In the genomic region with DNA sequence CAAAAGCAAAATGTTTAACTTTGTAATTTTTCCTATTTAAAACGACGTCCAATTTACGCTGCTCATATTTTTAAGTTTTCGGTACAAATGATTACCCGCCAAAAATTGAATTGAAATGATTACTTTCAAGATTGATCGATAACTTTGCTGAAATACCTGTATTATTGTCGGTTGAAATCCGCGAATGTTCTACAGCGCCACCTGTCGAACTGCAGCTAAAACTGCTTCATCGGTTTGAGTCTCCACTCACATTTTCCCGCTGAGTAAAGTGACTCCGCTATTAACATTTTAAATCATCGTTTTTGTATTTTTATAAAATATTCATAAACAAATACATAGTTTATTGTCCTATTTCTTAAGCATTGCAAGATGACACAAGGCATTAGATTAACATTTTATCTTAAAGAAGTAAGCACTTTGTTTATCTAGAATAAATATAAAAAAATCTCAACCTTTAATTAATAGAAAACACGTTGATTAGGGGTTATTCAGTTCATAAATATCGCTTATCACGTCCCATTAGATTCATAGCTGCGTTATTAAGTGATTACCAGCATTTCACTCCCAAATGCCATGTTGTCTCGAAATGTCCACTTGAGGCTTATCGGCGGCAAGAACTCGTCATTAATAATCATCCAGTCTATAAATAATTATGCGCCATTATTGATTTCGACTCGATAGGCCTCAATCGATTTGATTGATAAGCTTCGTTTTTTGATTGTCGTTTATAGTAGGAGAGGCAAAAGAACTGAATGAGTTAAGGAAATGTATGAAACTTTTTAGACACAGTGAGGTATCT, we compare ENCODE assay signal across 1 fruit fly cellular context.
TF ChIP-seq lines count a peak whose summit lies in the region.

No protein-coding gene starts in this region.

TF ChIP-seq in whole organism, embryonic, 481 proteins besides CTCF, POLR2A, EP300 and RAD21 (continued from another document and continues in another):
- TF ChIP-seq CG16779 (GFP tag; IDR thresholded peaks at IDR 0.05; lab: Robert Waterston, UW): no peak
- TF ChIP-seq CG7987 (GFP tag; optimal IDR thresholded peaks at IDR 0.05; lab: Kevin White, UChicago): no peak
- no peak for TF ChIP-seq Bdp1 (GFP tag; optimal IDR thresholded peaks at IDR 0.05; lab: Kevin White, UChicago)
- TF ChIP-seq pho (GFP tag; optimal IDR thresholded peaks at IDR 0.05; lab: Kevin White, UChicago): no peak
- TF ChIP-seq CG6175 (GFP tag; IDR thresholded peaks at IDR 0.05; lab: Robert Waterston, UW): no peak
- TF ChIP-seq cas (GFP tag; IDR thresholded peaks at IDR 0.05; lab: Robert Waterston, UW): no peak
- TF ChIP-seq Rfx (GFP tag; IDR thresholded peaks at IDR 0.05; lab: Robert Waterston, UW): peak; percentile 67
- TF ChIP-seq CG30020 (tag; optimal IDR thresholded peaks at IDR 0.05; lab: Kevin White, UChicago): no peak
- TF ChIP-seq pita (GFP tag; optimal IDR thresholded peaks at IDR 0.05; lab: Kevin White, UChicago): peak; percentile 58
- TF ChIP-seq crc (GFP tag; optimal IDR thresholded peaks at IDR 0.05; lab: Kevin White, UChicago): no peak
- peak; percentile 80 for TF ChIP-seq Dref (GFP tag; IDR thresholded peaks at IDR 0.05; lab: Robert Waterston, UW)
- TF ChIP-seq zf30C (GFP tag; optimal IDR thresholded peaks at IDR 0.05; lab: Kevin White, UChicago): no peak
- TF ChIP-seq az2 (GFP tag; optimal IDR thresholded peaks at IDR 0.05; lab: Kevin White, UChicago): no peak
- no peak for TF ChIP-seq CG12236 (GFP tag; optimal IDR thresholded peaks at IDR 0.05; lab: Kevin White, UChicago)
- no peak for TF ChIP-seq en (GFP tag; optimal IDR thresholded peaks at IDR 0.05; lab: Kevin White, UChicago)
- TF ChIP-seq tio (GFP tag; optimal IDR thresholded peaks at IDR 0.05; lab: Kevin White, UChicago): no peak
- no peak for TF ChIP-seq tin (GFP tag; optimal IDR thresholded peaks at IDR 0.05; lab: Kevin White, UChicago)
- no peak for TF ChIP-seq lilli (GFP tag; optimal IDR thresholded peaks at IDR 0.05; lab: Kevin White, UChicago)
- TF ChIP-seq CG3065 (GFP tag; optimal IDR thresholded peaks at IDR 0.05; lab: Kevin White, UChicago): no peak
- TF ChIP-seq CG2120 (GFP tag; optimal IDR thresholded peaks at IDR 0.05; lab: Kevin White, UChicago): no peak
- peak; percentile 51 for TF ChIP-seq CG2678 (tag; optimal IDR thresholded peaks at IDR 0.05; lab: Kevin White, UChicago)
- TF ChIP-seq bbx (GFP tag; IDR thresholded peaks at IDR 0.05; lab: Robert Waterston, UW; ENCODE audit: partially characterized antibody): peak; percentile 51
- TF ChIP-seq ci (GFP tag; IDR thresholded peaks at IDR 0.05; lab: Robert Waterston, UW): 0 out of 3 replicates have a peak, but pooled peaks have one; percentile 32
- TF ChIP-seq pzg (GFP tag; optimal IDR thresholded peaks at IDR 0.05; lab: Kevin White, UChicago): peak; percentile 76
- no peak for TF ChIP-seq ems (GFP tag; optimal IDR thresholded peaks at IDR 0.05; lab: Kevin White, UChicago)
- no peak for TF ChIP-seq Antp (GFP tag; optimal IDR thresholded peaks at IDR 0.05; lab: Kevin White, UChicago)
- TF ChIP-seq CHES-1-like (GFP tag; optimal IDR thresholded peaks at IDR 0.05; lab: Kevin White, UChicago): no peak
- no peak for TF ChIP-seq CG2199 (GFP tag; IDR thresholded peaks at IDR 0.05; lab: Robert Waterston, UW)
- TF ChIP-seq CG1602 (GFP tag; optimal IDR thresholded peaks at IDR 0.05; lab: Kevin White, UChicago): no peak
- no peak for TF ChIP-seq Drgx (GFP tag; IDR thresholded peaks at IDR 0.05; lab: Robert Waterston, UW)
- TF ChIP-seq Nf-YA (GFP tag; IDR thresholded peaks at IDR 0.05; lab: Robert Waterston, UW): no peak
- TF ChIP-seq Asciz (GFP tag; optimal IDR thresholded peaks at IDR 0.05; lab: Kevin White, UChicago): no peak
- TF ChIP-seq CG7928 (GFP tag; optimal IDR thresholded peaks at IDR 0.05; lab: Kevin White, UChicago): no peak
- TF ChIP-seq CG7357 (GFP tag; IDR thresholded peaks at IDR 0.05; lab: Robert Waterston, UW): no peak
- TF ChIP-seq CG11695 (GFP tag; IDR thresholded peaks at IDR 0.05; lab: Robert Waterston, UW): no peak
- no peak for TF ChIP-seq CG31441 (GFP tag; IDR thresholded peaks at IDR 0.05; lab: Robert Waterston, UW)
- peak; percentile 44 for TF ChIP-seq CG42726 (GFP tag; IDR thresholded peaks at IDR 0.05; lab: Robert Waterston, UW; ENCODE audit: partially characterized antibody)
- TF ChIP-seq dan (GFP tag; IDR thresholded peaks at IDR 0.05; lab: Robert Waterston, UW): no peak
- TF ChIP-seq MTF-1 (GFP tag; optimal IDR thresholded peaks at IDR 0.05; lab: Kevin White, UChicago; ENCODE audit: borderline replicate concordance): no peak
- TF ChIP-seq oc (tag; optimal IDR thresholded peaks at IDR 0.05; lab: Kevin White, UChicago): no peak
- TF ChIP-seq CG1233 (GFP tag; optimal IDR thresholded peaks at IDR 0.05; lab: Kevin White, UChicago): no peak
- no peak for TF ChIP-seq CG10654 (GFP tag; optimal IDR thresholded peaks at IDR 0.05; lab: Kevin White, UChicago)
- TF ChIP-seq Eip74EF (GFP tag; optimal IDR thresholded peaks at IDR 0.05; lab: Kevin White, UChicago): no peak
- peak; percentile 13 for TF ChIP-seq BtbVII (GFP tag; optimal IDR thresholded peaks at IDR 0.05; lab: Kevin White, UChicago)
- no peak for TF ChIP-seq CG12071 (GFP tag; optimal IDR thresholded peaks at IDR 0.05; lab: Kevin White, UChicago)
- no peak for TF ChIP-seq Usf (GFP tag; optimal IDR thresholded peaks at IDR 0.05; lab: Kevin White, UChicago)
- peak; percentile 40 for TF ChIP-seq CG15514 (GFP tag; optimal IDR thresholded peaks at IDR 0.05; lab: Kevin White, UChicago)
- TF ChIP-seq CG17568 (GFP tag; optimal IDR thresholded peaks at IDR 0.05; lab: Kevin White, UChicago): no peak
- no peak for TF ChIP-seq CG12299 (tag; optimal IDR thresholded peaks at IDR 0.05; lab: Kevin White, UChicago)
- TF ChIP-seq Dll (GFP tag; IDR thresholded peaks at IDR 0.05; lab: Robert Waterston, UW; ENCODE audit: partially characterized antibody): no peak
- TF ChIP-seq Dek (tag; optimal IDR thresholded peaks at IDR 0.05; lab: Kevin White, UChicago): peak; percentile 24
- TF ChIP-seq Doc2 (GFP tag; IDR thresholded peaks at IDR 0.05; lab: Robert Waterston, UW): no peak
- TF ChIP-seq dm (GFP tag; optimal IDR thresholded peaks at IDR 0.05; lab: Kevin White, UChicago): no peak
- peak; percentile 23 for TF ChIP-seq BEAF-32 (GFP tag; optimal IDR thresholded peaks at IDR 0.05; lab: Kevin White, UChicago)
- no peak for TF ChIP-seq gsb (GFP tag; IDR thresholded peaks at IDR 0.05; lab: Robert Waterston, UW)
- TF ChIP-seq chm (GFP tag; IDR thresholded peaks at IDR 0.05; lab: Robert Waterston, UW): no peak
- TF ChIP-seq dimm (GFP tag; IDR thresholded peaks at IDR 0.05; lab: Robert Waterston, UW): no peak
- no peak for TF ChIP-seq CG8388 (GFP tag; optimal IDR thresholded peaks at IDR 0.05; lab: Kevin White, UChicago)
- no peak for TF ChIP-seq dysf (GFP tag; IDR thresholded peaks at IDR 0.05; lab: Robert Waterston, UW)
- peak; percentile 43; the same call in 1 of the 2 replicates for TF ChIP-seq CG32532 (GFP tag; IDR thresholded peaks at IDR 0.05; lab: Robert Waterston, UW)
- TF ChIP-seq CG15479 (GFP tag; optimal IDR thresholded peaks at IDR 0.05; lab: Kevin White, UChicago): no peak
- peak; percentile 18; the same call in 1 of the 2 replicates for TF ChIP-seq onecut (GFP tag; IDR thresholded peaks at IDR 0.05; lab: Robert Waterston, UW)
- TF ChIP-seq CG17328 (GFP tag; IDR thresholded peaks at IDR 0.05; lab: Robert Waterston, UW): no peak
- peak; percentile 97 for TF ChIP-seq rib (GFP tag; IDR thresholded peaks at IDR 0.05; lab: Robert Waterston, UW)
- no peak for TF ChIP-seq Poxn (GFP tag; IDR thresholded peaks at IDR 0.05; lab: Robert Waterston, UW)
- no peak for TF ChIP-seq CG34224 (GFP tag; IDR thresholded peaks at IDR 0.05; lab: Robert Waterston, UW; ENCODE audit: partially characterized antibody)
- no peak for TF ChIP-seq NfI (GFP tag; optimal IDR thresholded peaks at IDR 0.05; lab: Kevin White, UChicago)
- no peak for TF ChIP-seq kay (GFP tag; optimal IDR thresholded peaks at IDR 0.05; lab: Kevin White, UChicago)
- no peak for TF ChIP-seq Lim3 (GFP tag; IDR thresholded peaks at IDR 0.05; lab: Robert Waterston, UW)
- no peak for TF ChIP-seq Tbp (GFP tag; optimal IDR thresholded peaks at IDR 0.05; lab: Kevin White, UChicago)
- TF ChIP-seq jing (GFP tag; optimal IDR thresholded peaks at IDR 0.05; lab: Kevin White, UChicago): no peak
- no peak for TF ChIP-seq dpn (GFP tag; optimal IDR thresholded peaks at IDR 0.05; lab: Kevin White, UChicago)
- TF ChIP-seq twi (tag; optimal IDR thresholded peaks at IDR 0.05; lab: Kevin White, UChicago): no peak
- no peak for TF ChIP-seq sna (GFP tag; IDR thresholded peaks at IDR 0.05; lab: Robert Waterston, UW; ENCODE audit: partially characterized antibody)
- TF ChIP-seq CrebB (tag; optimal IDR thresholded peaks at IDR 0.05; lab: Kevin White, UChicago): no peak
- TF ChIP-seq Dad (GFP tag; optimal IDR thresholded peaks at IDR 0.05; lab: Kevin White, UChicago): no peak
- no peak for TF ChIP-seq NFAT (GFP tag; IDR thresholded peaks at IDR 0.05; lab: Robert Waterston, UW)
- TF ChIP-seq unpg (GFP tag; optimal IDR thresholded peaks at IDR 0.05; lab: Kevin White, UChicago): no peak
- TF ChIP-seq Doc3 (GFP tag; IDR thresholded peaks at IDR 0.05; lab: Robert Waterston, UW; ENCODE audit: partially characterized antibody): no peak
- no peak for TF ChIP-seq ssp (GFP tag; IDR thresholded peaks at IDR 0.05; lab: Robert Waterston, UW)
- no peak for TF ChIP-seq mld (GFP tag; IDR thresholded peaks at IDR 0.05; lab: Robert Waterston, UW; ENCODE audit: partially characterized antibody)
- no peak for TF ChIP-seq br (optimal IDR thresholded peaks at IDR 0.05; lab: Kevin White, UChicago)
- TF ChIP-seq fd3F (GFP tag; optimal IDR thresholded peaks at IDR 0.05; lab: Kevin White, UChicago): no peak
- TF ChIP-seq Vsx1 (GFP tag; optimal IDR thresholded peaks at IDR 0.05; lab: Kevin White, UChicago): no peak
- TF ChIP-seq lov (optimal IDR thresholded peaks at IDR 0.05; lab: Kevin White, UChicago): no peak
- no peak for TF ChIP-seq lov (GFP tag; IDR thresholded peaks at IDR 0.05; lab: Robert Waterston, UW)
- no peak for TF ChIP-seq CG6813 (GFP tag; optimal IDR thresholded peaks at IDR 0.05; lab: Kevin White, UChicago)
- no peak for TF ChIP-seq CG11085 (GFP tag; IDR thresholded peaks at IDR 0.05; lab: Robert Waterston, UW)
- TF ChIP-seq CG32772 (GFP tag; IDR thresholded peaks at IDR 0.05; lab: Robert Waterston, UW): no peak
- peak; percentile 89 for TF ChIP-seq CG14965 (GFP tag; optimal IDR thresholded peaks at IDR 0.05; lab: Kevin White, UChicago; ENCODE audit: borderline replicate concordance)
- no peak for TF ChIP-seq CG33557 (GFP tag; optimal IDR thresholded peaks at IDR 0.05; lab: Kevin White, UChicago)
- no peak for TF ChIP-seq crp (GFP tag; optimal IDR thresholded peaks at IDR 0.05; lab: Kevin White, UChicago)
- no peak for TF ChIP-seq gce (GFP tag; IDR thresholded peaks at IDR 0.05; lab: Robert Waterston, UW)
- TF ChIP-seq Oli (tag; optimal IDR thresholded peaks at IDR 0.05; lab: Kevin White, UChicago): no peak
- TF ChIP-seq insv (GFP tag; optimal IDR thresholded peaks at IDR 0.05; lab: Kevin White, UChicago): no peak
- no peak for TF ChIP-seq pfk (GFP tag; optimal IDR thresholded peaks at IDR 0.05; lab: Kevin White, UChicago)
- TF ChIP-seq Hr3 (GFP tag; optimal IDR thresholded peaks at IDR 0.05; lab: Kevin White, UChicago): no peak
- TF ChIP-seq TFAM (GFP tag; optimal IDR thresholded peaks at IDR 0.05; lab: Kevin White, UChicago): no peak
- no peak for TF ChIP-seq ERR (GFP tag; optimal IDR thresholded peaks at IDR 0.05; lab: Kevin White, UChicago)
- TF ChIP-seq CG9727 (GFP tag; optimal IDR thresholded peaks at IDR 0.05; lab: Kevin White, UChicago): no peak
- no peak for TF ChIP-seq CG7839 (tag; optimal IDR thresholded peaks at IDR 0.05; lab: Kevin White, UChicago)
- TF ChIP-seq CG30403 (GFP tag; optimal IDR thresholded peaks at IDR 0.05; lab: Kevin White, UChicago): no peak
- TF ChIP-seq hbn (GFP tag; IDR thresholded peaks at IDR 0.05; lab: Robert Waterston, UW; ENCODE audit: partially characterized antibody): no peak
- peak; percentile 46 for TF ChIP-seq CG11504 (tag; optimal IDR thresholded peaks at IDR 0.05; lab: Kevin White, UChicago)
- peak; percentile 39 for TF ChIP-seq sug (tag; optimal IDR thresholded peaks at IDR 0.05; lab: Kevin White, UChicago)
- TF ChIP-seq repo (GFP tag; optimal IDR thresholded peaks at IDR 0.05; lab: Kevin White, UChicago): no peak
- no peak for TF ChIP-seq CG3407 (GFP tag; optimal IDR thresholded peaks at IDR 0.05; lab: Kevin White, UChicago)
- no peak for TF ChIP-seq phol (tag; optimal IDR thresholded peaks at IDR 0.05; lab: Kevin White, UChicago)
- TF ChIP-seq CG4360 (GFP tag; IDR thresholded peaks at IDR 0.05; lab: Robert Waterston, UW): no peak
- TF ChIP-seq pnt (GFP tag; optimal IDR thresholded peaks at IDR 0.05; lab: Kevin White, UChicago): no peak
- TF ChIP-seq sima (GFP tag; optimal IDR thresholded peaks at IDR 0.05; lab: Kevin White, UChicago): no peak
- no peak for TF ChIP-seq ranshi (GFP tag; IDR thresholded peaks at IDR 0.05; lab: Robert Waterston, UW)
- TF ChIP-seq CG7963 (GFP tag; IDR thresholded peaks at IDR 0.05; lab: Robert Waterston, UW; ENCODE audit: partially characterized antibody): no peak
- no peak for TF ChIP-seq CG6654 (GFP tag; optimal IDR thresholded peaks at IDR 0.05; lab: Kevin White, UChicago)
- TF ChIP-seq HHEX (GFP tag; optimal IDR thresholded peaks at IDR 0.05; lab: Kevin White, UChicago): no peak
- TF ChIP-seq Stat92E (GFP tag; optimal IDR thresholded peaks at IDR 0.05; lab: Kevin White, UChicago): no peak
- TF ChIP-seq CG31365 (tag; optimal IDR thresholded peaks at IDR 0.05; lab: Kevin White, UChicago): peak; percentile 90
- no peak for TF ChIP-seq CG14050 (GFP tag; IDR thresholded peaks at IDR 0.05; lab: Robert Waterston, UW)
- no peak for TF ChIP-seq CG17361 (GFP tag; IDR thresholded peaks at IDR 0.05; lab: Robert Waterston, UW)
- TF ChIP-seq ham (GFP tag; IDR thresholded peaks at IDR 0.05; lab: Robert Waterston, UW): no peak
- no peak for TF ChIP-seq pum (GFP tag; optimal IDR thresholded peaks at IDR 0.05; lab: Kevin White, UChicago)
- TF ChIP-seq Abd-B (GFP tag; optimal IDR thresholded peaks at IDR 0.05; lab: Kevin White, UChicago): no peak
- TF ChIP-seq eve (GFP tag; optimal IDR thresholded peaks at IDR 0.05; lab: Kevin White, UChicago): no peak
- no peak for TF ChIP-seq al (GFP tag; IDR thresholded peaks at IDR 0.05; lab: Robert Waterston, UW)
- TF ChIP-seq CG8944 (GFP tag; optimal IDR thresholded peaks at IDR 0.05; lab: Kevin White, UChicago): no peak
- peak; percentile 49 for TF ChIP-seq CG8478 (optimal IDR thresholded peaks at IDR 0.05; lab: Kevin White, UChicago)
- no peak for TF ChIP-seq vfl (GFP tag; optimal IDR thresholded peaks at IDR 0.05; lab: Kevin White, UChicago)
- TF ChIP-seq hb (GFP tag; IDR thresholded peaks at IDR 0.05; lab: Robert Waterston, UW; ENCODE audit: partially characterized antibody): peak; percentile 44; the same call in 1 of the 3 replicates
